Worm (Caenorhabditis elegans): ENCODE results near the gene swan-2.

ce11 chrV:13839433-13839832 lies 35.4 kb upstream of the swan-2 start, which contains the start of gene F55B12.10:
- TF ChIP-seq fax-1 (tag; optimal IDR thresholded peaks at IDR 0.05) = no peak
- TF ChIP-seq F13H6.1 (tag; optimal IDR thresholded peaks at IDR 0.05) = no peak
- TF ChIP-seq pha-2 (tag; optimal IDR thresholded peaks at IDR 0.05) = no peak
- TF ChIP-seq ama-1 (optimal IDR thresholded peaks at IDR 0.05) = no peak
- TF ChIP-seq nfya-1 (tag; optimal IDR thresholded peaks at IDR 0.05) = no peak
- no peak for TF ChIP-seq dmd-4 (tag; optimal IDR thresholded peaks at IDR 0.05; ENCODE audit: borderline replicate concordance)
- TF ChIP-seq ceh-31 (tag; optimal IDR thresholded peaks at IDR 0.05) = no peak
- no peak for TF ChIP-seq nhr-11 (tag; optimal IDR thresholded peaks at IDR 0.05)
